Worm (Caenorhabditis elegans) whole organism, midembryonic: ENCODE results near the gene Y6E2A.5.

Source experiments
- T22C8.4 ChIP-seq: fragments of 200-800 bp; sonication (Bioruptor generic); IDR thresholded peaks from 2 replicates; pipeline ENCODE4 v1.3.6; 2022; ENCODE audit warnings: missing genetic modification characterization, missing compliant biosample characterization
- flt-1 ChIP-seq: fragments of 200-800 bp; sonication (Bioruptor generic); IDR thresholded peaks from 2 replicates; pipeline ENCODE4 v1.3.6; 2022; ENCODE audit warnings: missing genetic modification characterization, missing compliant biosample characterization
- med-1 ChIP-seq: sonication (generic microtip); optimal IDR thresholded peaks from 2 replicates; lab custom pipeline; 2017; ENCODE audit warnings: missing genetic modification characterization, mild to moderate bottlenecking, missing compliant biosample characterization, antibody characterized with exemption, missing genetic modification reagents; ENCODE audit not compliant: insufficient read depth
- ref-1 ChIP-seq: fragments of 200-800 bp; sonication (Bioruptor generic); conservative IDR thresholded peaks from 2 replicates; pipeline ENCODE4 v1.3.6; 2022; ENCODE audit warnings: missing genetic modification reagents, missing genetic modification characterization, missing compliant biosample characterization

- TF ChIP-seq T22C8.4 (no peak), flt-1 (GFP tag; lab: Robert Waterston, UW) (no peak), ref-1 (no peak), med-1 (GFP tag; lab: Kevin White, UChicago) (no peak)
Observed at ce11 chrV:15732209-15732608, 13.7 kb upstream of the Y6E2A.5 start, which contains the start of gene str-38.
